Worm (Caenorhabditis elegans): ENCODE measurements around the gene C40A11.8.

DNA sequence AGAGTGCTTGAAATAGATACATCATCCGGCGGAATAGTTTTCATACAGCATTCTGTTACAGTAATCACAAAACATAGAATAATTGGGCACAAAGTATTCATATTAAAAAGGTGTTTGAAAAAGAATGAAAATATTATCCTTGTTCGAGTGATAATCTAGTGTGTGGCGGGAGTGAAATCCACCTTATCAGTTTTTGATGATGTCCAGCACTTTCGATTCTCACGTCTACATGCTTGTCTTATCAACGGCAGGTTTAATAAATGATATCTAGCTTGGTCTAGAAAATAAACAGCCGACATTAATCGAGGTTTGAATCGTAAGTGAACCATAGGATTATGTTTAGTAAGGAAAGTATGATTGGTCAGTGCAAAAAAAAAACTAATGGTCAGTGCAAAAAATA is 40.8 kb downstream of the C40A11.8 start, which contains the start of gene R52.5:
- TF ChIP-seq ama-1 (optimal IDR thresholded peaks at IDR 0.05) (no peak), hnd-1 (tag; optimal IDR thresholded peaks at IDR 0.05) (no peak), hmg-4 (GFP tag; optimal IDR thresholded peaks at IDR 0.05) (no peak), sea-1 (GFP tag; conservative IDR thresholded peaks at IDR 0.05) (no peak), hmbx-1 (tag; optimal IDR thresholded peaks at IDR 0.05) (no peak), scrt-1 (GFP tag; IDR thresholded peaks at IDR 0.05) (no peak), flt-1 (GFP tag; IDR thresholded peaks at IDR 0.05) (no peak), B0310.2 (tag; optimal IDR thresholded peaks at IDR 0.05) (no peak), ceh-13 (GFP tag; optimal IDR thresholded peaks at IDR 0.05) (no peak), tra-4 (tag; optimal IDR thresholded peaks at IDR 0.05) (no peak), aly-1 (tag; optimal IDR thresholded peaks at IDR 0.05) (no peak), ceh-36 (tag; optimal IDR thresholded peaks at IDR 0.05) (no peak), pes-1 (GFP tag; IDR thresholded peaks at IDR 0.05) (no peak)

Data from whole organism, early embryonic.